Fruit fly (Drosophila melanogaster) whole organism, larva: ENCODE results near the gene Sp1.

Source experiments
- noc ChIP-seq: fragments of 200-800 bp; sonication (Bioruptor generic); optimal IDR thresholded peaks from 3 replicates; lab custom pipeline; 2019; ENCODE audit warnings: missing biosample characterization, mild to moderate bottlenecking, missing genetic modification characterization, moderate library complexity

Gene Sp1

dm6 chrX:9787363-9787762 lies 57.9 kb downstream of the Sp1 start:
- TF ChIP-seq noc (tag; lab: Kevin White, UChicago), result no peak

- no peak for TF ChIP-seq noc (tag; lab: Kevin White, UChicago)
Observed at dm6 chrX:9787941-9788340, 58.5 kb downstream of the Sp1 start.

DNA sequence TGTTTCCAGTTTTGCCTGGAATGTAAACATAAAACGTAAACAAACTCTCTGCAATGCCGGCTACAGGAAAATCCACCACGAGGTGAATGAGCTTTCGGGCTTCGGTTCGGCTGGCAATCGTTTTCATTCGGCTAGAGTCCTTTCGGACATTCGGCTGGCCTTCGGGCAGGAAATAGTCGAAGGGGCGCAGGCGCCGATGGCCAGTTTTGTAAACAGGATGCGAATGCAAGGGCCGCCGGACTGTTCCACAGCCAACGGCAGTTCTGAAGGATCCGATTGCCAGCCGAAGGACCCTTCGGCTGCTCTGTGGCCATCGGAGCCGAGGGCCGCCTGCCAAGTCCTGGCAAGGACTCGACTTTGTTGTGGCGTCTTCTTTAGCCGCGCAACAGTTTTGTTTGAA lies 64.8 kb downstream of the Sp1 start:
- no peak for TF ChIP-seq noc (tag; lab: Kevin White, UChicago)
